Worm (Caenorhabditis elegans): ENCODE results near the gene bus-8A.

ce11 chrX:5505148-5505547, 12.4 kb downstream of the bus-8A start, which contains the start of gene T23F2.2:
- TF ChIP-seq pha-4 (tag; optimal IDR thresholded peaks at IDR 0.05) (no peak), nhr-28 (tag; optimal IDR thresholded peaks at IDR 0.05) (no peak), aly-2 (tag; optimal IDR thresholded peaks at IDR 0.05) (no peak), mdl-1 (tag; optimal IDR thresholded peaks at IDR 0.05) (no peak), pqm-1 (tag; optimal IDR thresholded peaks at IDR 0.05) (no peak), nhr-11 (tag; optimal IDR thresholded peaks at IDR 0.05) (no peak), snpc-4 (tag; optimal IDR thresholded peaks at IDR 0.05) (no peak), nhr-237 (tag; optimal IDR thresholded peaks at IDR 0.05) (no peak), lin-39 (tag; optimal IDR thresholded peaks at IDR 0.05) (no peak)

Data from whole organism, L3 larva.